Worm (Caenorhabditis elegans) whole organism, L4 larva: Measurements from ENCODE around the gene sra-6.
A peak's percentile ranks its signal among the peaks of the same experiment; 100 is the strongest.

ENCODE experiments used
- D1046.2 ChIP-seq: fragments of 200-800 bp; sonication (Bioruptor generic); IDR thresholded peaks from 2 replicates; pipeline ENCODE4 v1.3.6; 2022; ENCODE audit warnings: missing genetic modification characterization, missing compliant biosample characterization
- F10B5.3 ChIP-seq: sonication (generic microtip); optimal IDR thresholded peaks from 2 replicates; lab custom pipeline; 2016; ENCODE audit warnings: mild to moderate bottlenecking, missing genetic modification characterization, missing compliant biosample characterization
- F26F4.8 ChIP-seq: fragments of 200-800 bp; sonication (Bioruptor generic); conservative IDR thresholded peaks from 2 replicates; pipeline ENCODE4 v1.3.6; 2022; ENCODE audit warnings: missing genetic modification characterization, missing compliant biosample characterization
- F37D6.2 ChIP-seq: sonication (generic microtip); optimal IDR thresholded peaks from 2 replicates; lab custom pipeline; 2016; ENCODE audit warnings: mild to moderate bottlenecking, missing genetic modification characterization, missing compliant biosample characterization
- F44E2.7 ChIP-seq: fragments of 200-800 bp; sonication (Bioruptor generic); IDR thresholded peaks from 2 replicates; pipeline ENCODE4 v2.1.2; 2022; ENCODE audit warnings: missing genetic modification characterization, missing compliant biosample characterization
- Y105C5A.15 ChIP-seq: fragments of 200-800 bp; sonication (Bioruptor generic); IDR thresholded peaks from 2 replicates; pipeline ENCODE4 v1.3.6; 2022; ENCODE audit warnings: missing genetic modification characterization, missing compliant biosample characterization
- arid-1 ChIP-seq: fragments of 200-800 bp; sonication (Bioruptor generic); conservative IDR thresholded peaks from 2 replicates; pipeline ENCODE4 v1.3.6; 2022; ENCODE audit warnings: missing genetic modification reagents, missing genetic modification characterization, missing compliant biosample characterization
- ceh-20 ChIP-seq: fragments of 200-800 bp; sonication (Bioruptor generic); IDR thresholded peaks from 2 replicates; pipeline ENCODE4 v1.3.6; 2022; ENCODE audit warnings: missing genetic modification reagents, missing genetic modification characterization, missing compliant biosample characterization
- ceh-82 ChIP-seq: sonication (generic microtip); optimal IDR thresholded peaks from 2 replicates; lab custom pipeline; 2017; ENCODE audit warnings: missing biosample characterization, missing genetic modification characterization
- cey-2 ChIP-seq: sonication (generic microtip); optimal IDR thresholded peaks from 3 replicates; lab custom pipeline; 2017; ENCODE audit warnings: missing genetic modification characterization, mild to moderate bottlenecking, missing compliant biosample characterization, antibody characterized with exemption, borderline replicate concordance; ENCODE audit not compliant: insufficient read depth
- dmd-6 ChIP-seq: fragments of 200-800 bp; sonication (Bioruptor generic); IDR thresholded peaks from 2 replicates; pipeline ENCODE4 v1.3.6; 2022; ENCODE audit warnings: missing genetic modification reagents, missing genetic modification characterization, missing compliant biosample characterization
- dmd-8 ChIP-seq: fragments of 200-800 bp; sonication (Bioruptor generic); IDR thresholded peaks from 2 replicates; pipeline ENCODE4 v1.3.6; 2022; ENCODE audit warnings: missing genetic modification characterization, missing compliant biosample characterization
- dpl-1 ChIP-seq: fragments of 150-350 bp; optimal IDR thresholded peaks from 2 replicates; lab custom pipeline; 2014; ENCODE audit warnings: missing biosample characterization, missing genetic modification reagents, missing genetic modification characterization
- dve-1 ChIP-seq: sonication (generic microtip); optimal IDR thresholded peaks from 2 replicates; lab custom pipeline; 2017; ENCODE audit warnings: antibody characterized with exemption, mild to moderate bottlenecking, missing genetic modification characterization, missing compliant biosample characterization; ENCODE audit not compliant: insufficient read depth
- egl-27 ChIP-seq: sonication (generic microtip); optimal IDR thresholded peaks from 3 replicates; lab custom pipeline; 2017; ENCODE audit warnings: missing biosample characterization, missing genetic modification reagents, missing genetic modification characterization
- fkh-10 ChIP-seq: fragments of 150-350 bp; optimal IDR thresholded peaks from 2 replicates; lab custom pipeline; 2014; ENCODE audit warnings: missing biosample characterization, missing genetic modification reagents, missing genetic modification characterization
- fos-1 ChIP-seq: fragments of 150-350 bp; optimal IDR thresholded peaks from 2 replicates; lab custom pipeline; 2014; ENCODE audit warnings: missing biosample characterization, missing genetic modification characterization
- hlh-11 ChIP-seq: fragments of 200-800 bp; sonication (Bioruptor generic); optimal IDR thresholded peaks from 2 replicates; lab custom pipeline; 2018; ENCODE audit warnings: mild to moderate bottlenecking, missing genetic modification characterization, missing compliant biosample characterization
- hlh-30 ChIP-seq: sonication (generic microtip); optimal IDR thresholded peaks from 2 replicates; lab custom pipeline; 2017; ENCODE audit warnings: antibody characterized with exemption, mild to moderate bottlenecking, missing genetic modification characterization, missing compliant biosample characterization; ENCODE audit not compliant: insufficient read depth
- jun-1 ChIP-seq: fragments of 150-350 bp; optimal IDR thresholded peaks from 2 replicates; lab custom pipeline; 2014; ENCODE audit warnings: missing biosample characterization, missing genetic modification reagents, missing genetic modification characterization
- lim-7 ChIP-seq: fragments of 200-800 bp; sonication (Bioruptor generic); IDR thresholded peaks from 2 replicates; pipeline ENCODE4 v1.3.6; 2022; ENCODE audit warnings: missing genetic modification characterization, missing compliant biosample characterization
- lin-1 ChIP-seq: fragments of 200-800 bp; sonication (Bioruptor generic); IDR thresholded peaks from 2 replicates; pipeline ENCODE4 v1.3.6; 2022; ENCODE audit warnings: missing genetic modification reagents, missing genetic modification characterization, missing compliant biosample characterization
- lin-15B ChIP-seq: fragments of 150-350 bp; sonication (generic microtip); optimal IDR thresholded peaks from 3 replicates; lab custom pipeline; 2014; ENCODE audit warnings: missing biosample characterization, missing genetic modification characterization
- lin-39 ChIP-seq: fragments of 150-350 bp; optimal IDR thresholded peaks from 2 replicates; lab custom pipeline; 2014; ENCODE audit warnings: missing biosample characterization, missing genetic modification reagents, missing genetic modification characterization
- lsy-2 ChIP-seq, 2 experiments: fragments of 150-350 bp in 1 of 2; sonication (generic microtip) in 1 of 2; optimal IDR thresholded peaks; 2 replicates each; lab custom pipeline; 2014 to 2017; ENCODE audit warnings: missing biosample characterization in 2 of 2, missing genetic modification characterization in 2 of 2
- mdl-1 ChIP-seq, 2 experiments: fragments of 150-350 bp in 1 of 2; sonication (generic microtip) in 1 of 2; optimal IDR thresholded peaks; 2 replicates each; lab custom pipeline; 2014 to 2017; ENCODE audit warnings: missing biosample characterization in 2 of 2, missing genetic modification characterization in 2 of 2
- mdt-29 ChIP-seq: fragments of 200-800 bp; sonication (Bioruptor generic); IDR thresholded peaks from 2 replicates; pipeline ENCODE4 v1.3.6; 2022; ENCODE audit warnings: missing genetic modification reagents, missing genetic modification characterization, missing compliant biosample characterization
- mep-1 ChIP-seq: fragments of 150-350 bp; sonication (generic microtip); optimal IDR thresholded peaks from 3 replicates; lab custom pipeline; 2014; ENCODE audit warnings: missing biosample characterization, missing genetic modification characterization
- mxl-2 ChIP-seq: fragments of 200-800 bp; sonication (Bioruptor generic); conservative IDR thresholded peaks from 2 replicates; pipeline ENCODE4 v1.3.6; 2022; ENCODE audit warnings: missing genetic modification reagents, missing genetic modification characterization, missing compliant biosample characterization
- mxl-3 ChIP-seq: fragments of 200-800 bp; sonication (Bioruptor generic); optimal IDR thresholded peaks from 2 replicates; lab custom pipeline; 2018; ENCODE audit warnings: mild to moderate bottlenecking, missing genetic modification characterization, missing compliant biosample characterization
- nhr-102 ChIP-seq: sonication (generic microtip); optimal IDR thresholded peaks from 2 replicates; lab custom pipeline; 2016; ENCODE audit warnings: mild to moderate bottlenecking, missing genetic modification characterization, moderate library complexity, missing compliant biosample characterization
- nhr-111 ChIP-seq: fragments of 200-800 bp; sonication (Bioruptor generic); optimal IDR thresholded peaks from 2 replicates; lab custom pipeline; 2018; ENCODE audit warnings: mild to moderate bottlenecking, missing genetic modification characterization, missing compliant biosample characterization
- nhr-237 ChIP-seq: sonication (generic microtip); optimal IDR thresholded peaks from 2 replicates; lab custom pipeline; 2017; ENCODE audit warnings: missing biosample characterization, missing genetic modification characterization
- nhr-25 ChIP-seq: sonication (generic microtip); optimal IDR thresholded peaks from 2 replicates; lab custom pipeline; 2017; ENCODE audit warnings: missing genetic modification characterization, mild to moderate bottlenecking, missing compliant biosample characterization, antibody characterized with exemption, moderate library complexity, borderline replicate concordance; ENCODE audit not compliant: insufficient read depth
- nhr-28 ChIP-seq: fragments of 150-350 bp; optimal IDR thresholded peaks from 2 replicates; lab custom pipeline; 2014; ENCODE audit warnings: missing biosample characterization, missing genetic modification characterization
- nhr-42 ChIP-seq: fragments of 200-800 bp; sonication (Bioruptor generic); IDR thresholded peaks from 2 replicates; pipeline ENCODE4 v1.3.6; 2022; ENCODE audit warnings: missing genetic modification characterization, missing compliant biosample characterization
- nhr-6 ChIP-seq: fragments of 150-350 bp; optimal IDR thresholded peaks from 2 replicates; lab custom pipeline; 2014; ENCODE audit warnings: missing biosample characterization, missing genetic modification characterization
- nhr-76 ChIP-seq: fragments of 150-350 bp; optimal IDR thresholded peaks from 2 replicates; lab custom pipeline; 2014; ENCODE audit warnings: missing biosample characterization, missing genetic modification characterization
- pha-4 ChIP-seq, 2 experiments: fragments of 150-350 bp in 1 of 2; fragments of 200-800 bp in 1 of 2; sonication (Bioruptor generic) in 1 of 2; IDR thresholded peaks in 1 of 2; optimal IDR thresholded peaks in 1 of 2; 2 replicates each; pipeline versions ENCODE4 v1.3.6 to Lab custom; 2014 to 2022; ENCODE audit warnings: missing genetic modification characterization in 2 of 2, missing genetic modification reagents in 2 of 2, missing biosample characterization in 1 of 2, missing compliant biosample characterization in 1 of 2
- php-3 ChIP-seq: fragments of 200-800 bp; sonication (Bioruptor generic); IDR thresholded peaks from 2 replicates; pipeline ENCODE4 v1.3.6; 2022; ENCODE audit warnings: missing genetic modification reagents, missing genetic modification characterization, missing compliant biosample characterization
- pqm-1 ChIP-seq: sonication (generic microtip); optimal IDR thresholded peaks from 2 replicates; lab custom pipeline; 2017; ENCODE audit warnings: missing biosample characterization, missing genetic modification characterization
- rbr-2 ChIP-seq: sonication (generic microtip); optimal IDR thresholded peaks from 2 replicates; lab custom pipeline; 2016; ENCODE audit warnings: missing genotype, missing genetic modification characterization, missing compliant biosample characterization
- saeg-2 ChIP-seq: fragments of 200-800 bp; sonication (Bioruptor generic); IDR thresholded peaks from 2 replicates; pipeline ENCODE4 v1.3.6; 2022; ENCODE audit warnings: missing genetic modification reagents, missing genetic modification characterization, missing compliant biosample characterization
- sdz-12 ChIP-seq: fragments of 200-800 bp; sonication (Bioruptor generic); optimal IDR thresholded peaks from 2 replicates; lab custom pipeline; 2018; ENCODE audit warnings: mild to moderate bottlenecking, missing genetic modification characterization, missing compliant biosample characterization
- skn-1 ChIP-seq: fragments of 150-350 bp; optimal IDR thresholded peaks from 2 replicates; lab custom pipeline; 2014; ENCODE audit warnings: missing biosample characterization, missing genetic modification characterization
- spr-1 ChIP-seq: sonication (generic microtip); optimal IDR thresholded peaks from 2 replicates; lab custom pipeline; 2016; ENCODE audit warnings: mild to moderate bottlenecking, missing genetic modification characterization, missing compliant biosample characterization
- tra-1 ChIP-seq: fragments of 200-800 bp; sonication (Bioruptor generic); IDR thresholded peaks from 2 replicates; pipeline ENCODE4 v1.3.6; 2022; ENCODE audit warnings: missing genetic modification reagents, missing genetic modification characterization, missing compliant biosample characterization
- unc-62 ChIP-seq, 3 experiments: fragments of 150-350 bp in 1 of 3; sonication (generic microtip); optimal IDR thresholded peaks in 2 of 3; peaks in 1 of 3; 1 replicate in 1 of 3; 2 replicates in 2 of 3; lab custom pipeline; 2014 to 2017; ENCODE audit warnings: missing biosample characterization in 3 of 3, missing genetic modification characterization in 3 of 3, missing genetic modification reagents in 3 of 3, missing genotype in 1 of 3
- vab-7 ChIP-seq: fragments of 200-800 bp; sonication (Bioruptor generic); IDR thresholded peaks from 2 replicates; pipeline ENCODE4 v1.3.6; 2022; ENCODE audit warnings: missing genetic modification reagents, missing genetic modification characterization, missing compliant biosample characterization
- zag-1 ChIP-seq: fragments of 150-350 bp; optimal IDR thresholded peaks from 2 replicates; lab custom pipeline; 2014; ENCODE audit warnings: missing biosample characterization, missing genetic modification characterization
- zip-2 ChIP-seq: fragments of 150-350 bp; optimal IDR thresholded peaks from 2 replicates; lab custom pipeline; 2014; ENCODE audit warnings: missing biosample characterization, missing genetic modification characterization

The sra-6 gene

ce11 chrII:9573412-9573811 is 22.8 kb upstream of the sra-6 start:
- TF ChIP-seq dmd-8 (GFP tag; lab: Robert Waterston, UW) (no peak), mdl-1 (tag; optimal IDR thresholded peaks at IDR 0.05; lab: Kevin White, UChicago) (peak in 1 of 2 experiments; percentile 8), skn-1 (tag; lab: Kevin White, UChicago) (no peak), pqm-1 (tag; lab: Kevin White, UChicago) (no peak), nhr-237 (no peak), php-3 (GFP tag; lab: Robert Waterston, UW) (no peak), nhr-42 (no peak), F26F4.8 (GFP tag; lab: Robert Waterston, UW) (no peak), vab-7 (no peak), nhr-111 (GFP tag; lab: Kevin White, UChicago) (no peak), mdt-29 (GFP tag; lab: Robert Waterston, UW) (no peak), nhr-28 (tag; lab: Kevin White, UChicago) (peak; percentile 41), dmd-6 (GFP tag; lab: Robert Waterston, UW) (no peak), nhr-25 (tag; lab: Kevin White, UChicago) (no peak), hlh-30 (peak; percentile 59), cey-2 (tag; lab: Kevin White, UChicago) (no peak), nhr-102 (tag; lab: Kevin White, UChicago) (no peak), lim-7 (GFP tag; lab: Robert Waterston, UW) (no peak), fkh-10 (GFP tag; lab: Kevin White, UChicago) (no peak), fos-1 (tag; lab: Kevin White, UChicago) (no peak), mxl-2 (no peak), Y105C5A.15 (GFP tag; lab: Robert Waterston, UW) (no peak), pha-4 (GFP tag; IDR thresholded peaks at IDR 0.05; lab: Robert Waterston, UW) (no peak), pha-4 (tag; optimal IDR thresholded peaks at IDR 0.05; lab: Kevin White, UChicago) (no peak), lin-15B (tag; lab: Kevin White, UChicago) (no peak), unc-62 (GFP tag; optimal IDR thresholded peaks at IDR 0.05 in 1 of 2; lab: Kevin White, UChicago) (peak in 1 of 2 experiments; percentile 90), unc-62 (tag; optimal IDR thresholded peaks at IDR 0.05; lab: Kevin White, UChicago) (no peak), ceh-82 (tag; lab: Kevin White, UChicago) (no peak), mxl-3 (peak; percentile 42), lin-1 (no peak), F10B5.3 (tag; lab: Kevin White, UChicago) (no peak), hlh-11 (tag; lab: Kevin White, UChicago) (no peak), dve-1 (tag; lab: Kevin White, UChicago) (no peak), jun-1 (tag; lab: Kevin White, UChicago) (no peak), lsy-2 (tag; optimal IDR thresholded peaks at IDR 0.05; lab: Kevin White, UChicago) (no peak), zip-2 (tag; lab: Kevin White, UChicago) (no peak)

DNA sequence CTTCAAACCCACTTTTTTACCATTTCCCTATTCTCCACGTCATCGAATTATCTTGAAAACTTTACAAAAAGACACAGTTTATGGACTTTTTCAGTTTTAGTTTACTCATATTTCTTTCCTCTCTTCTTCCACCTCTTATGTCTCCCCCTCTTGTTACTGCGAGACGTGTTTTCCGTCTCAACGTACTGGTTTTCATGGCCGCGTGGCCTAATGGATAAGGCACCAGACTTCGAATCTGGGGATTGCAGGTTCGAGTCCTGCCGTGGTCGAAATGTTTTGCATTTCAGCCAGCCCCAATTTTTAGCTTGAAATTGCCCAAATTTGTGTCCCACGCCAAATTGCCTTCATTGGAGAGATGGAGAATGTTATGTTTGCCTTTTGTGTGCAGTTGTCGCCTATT is 15.4 kb upstream of the sra-6 start:
- TF ChIP-seq nhr-111 (GFP tag; lab: Kevin White, UChicago) = peak; percentile 67
- no peak for TF ChIP-seq nhr-237
- peak; percentile 91 for TF ChIP-seq tra-1 (GFP tag; lab: Robert Waterston, UW)
- TF ChIP-seq egl-27 (tag; lab: Kevin White, UChicago) = no peak
- TF ChIP-seq mep-1 (tag; lab: Kevin White, UChicago) = peak; percentile 64
- no peak for TF ChIP-seq mdl-1 (tag; optimal IDR thresholded peaks at IDR 0.05; lab: Kevin White, UChicago)
- peak; percentile 20 for TF ChIP-seq dpl-1 (GFP tag; lab: Kevin White, UChicago)
- peak; percentile 14 for TF ChIP-seq nhr-6
- peak; percentile 85; the same call in 1 of the 2 replicates for TF ChIP-seq F44E2.7
- peak; percentile 84 for TF ChIP-seq arid-1 (GFP tag; lab: Robert Waterston, UW)
- peak; percentile 69 for TF ChIP-seq sdz-12 (GFP tag; lab: Kevin White, UChicago)
- TF ChIP-seq ceh-20 (GFP tag; lab: Robert Waterston, UW) = peak; percentile 76; the same call in 1 of the 2 replicates
- 0 out of 2 replicates have a peak, but pooled peaks have one; percentile 46 for TF ChIP-seq saeg-2 (GFP tag; lab: Robert Waterston, UW)
- TF ChIP-seq lin-39 = no peak
- no peak for TF ChIP-seq zag-1 (tag; lab: Kevin White, UChicago)
- peak; percentile 50 for TF ChIP-seq rbr-2 (tag; lab: Kevin White, UChicago)
- peak; percentile 85 for TF ChIP-seq D1046.2
- TF ChIP-seq spr-1 (tag; lab: Kevin White, UChicago) = peak; percentile 70
- no peak for TF ChIP-seq nhr-76 (tag; lab: Kevin White, UChicago)
- TF ChIP-seq F37D6.2 (tag; lab: Kevin White, UChicago) = no peak
